Worm (Caenorhabditis elegans): ENCODE measurements around the gene C49F8.15.

C49F8.15 gene

ce11 chrX:13358573-13358972 is 3.8 kb downstream of the C49F8.15 start (continued):
- TF ChIP-seq hlh-4 (tag; optimal IDR thresholded peaks at IDR 0.05) (no peak), C34B4.2 (tag; optimal IDR thresholded peaks at IDR 0.05) (no peak), mab-9 (GFP tag; IDR thresholded peaks at IDR 0.05) (no peak), ztf-11 (tag; optimal IDR thresholded peaks at IDR 0.05) (no peak), mdl-1 (tag; optimal IDR thresholded peaks at IDR 0.05) (peak; percentile 72 to 98), unc-30 (tag; optimal IDR thresholded peaks at IDR 0.05) (no peak), nhr-28 (tag; optimal IDR thresholded peaks at IDR 0.05) (no peak), lin-39 (tag; optimal IDR thresholded peaks at IDR 0.05) (no peak), nhr-47 (tag; optimal IDR thresholded peaks at IDR 0.05) (peak; percentile 87), egl-27 (tag; optimal IDR thresholded peaks at IDR 0.05) (peak; percentile 86 to 93), xbp-1 (tag; optimal IDR thresholded peaks at IDR 0.05) (peak; percentile 69), rnt-1 (tag; optimal IDR thresholded peaks at IDR 0.05) (peak; percentile 68), irx-1 (tag; optimal IDR thresholded peaks at IDR 0.05) (peak; percentile 75), nhr-85 (tag) (peak; percentile 98), nhr-237 (tag; optimal IDR thresholded peaks at IDR 0.05) (peak; percentile 70), nhr-84 (tag; optimal IDR thresholded peaks at IDR 0.05) (no peak), sptf-1 (tag; optimal IDR thresholded peaks at IDR 0.05) (no peak), mef-2 (tag; optimal IDR thresholded peaks at IDR 0.05) (peak; percentile 58), lin-14 (GFP tag; optimal IDR thresholded peaks at IDR 0.05) (peak; percentile 97), snu-23 (GFP tag; optimal IDR thresholded peaks at IDR 0.05) (peak; percentile 93), ceh-8 (GFP tag; optimal IDR thresholded peaks at IDR 0.05) (no peak), vab-15 (tag; optimal IDR thresholded peaks at IDR 0.05) (no peak), aha-1 (tag; optimal IDR thresholded peaks at IDR 0.05) (peak; percentile 74), nhr-71 (tag; optimal IDR thresholded peaks at IDR 0.05) (peak; percentile 97), ceh-90 (tag; optimal IDR thresholded peaks at IDR 0.05) (no peak), unc-86 (tag; optimal IDR thresholded peaks at IDR 0.05) (peak; percentile 28), pqm-1 (tag; optimal IDR thresholded peaks at IDR 0.05) (no peak), fkh-8 (tag; optimal IDR thresholded peaks at IDR 0.05) (no peak), egl-13 (tag; optimal IDR thresholded peaks at IDR 0.05) (no peak), sup-37 (GFP tag; optimal IDR thresholded peaks at IDR 0.05) (peak; percentile 64), nhr-19 (GFP tag; conservative IDR thresholded peaks at IDR 0.05) (peak; percentile 97), ets-5 (GFP tag; IDR thresholded peaks at IDR 0.05) (no peak), C04F5.9 (tag; optimal IDR thresholded peaks at IDR 0.05) (peak; percentile 53), lin-13 (GFP tag; optimal IDR thresholded peaks at IDR 0.05) (peak; percentile 63), nhr-12 (tag; optimal IDR thresholded peaks at IDR 0.05) (no peak), hpl-2 (GFP tag; optimal IDR thresholded peaks at IDR 0.05) (no peak), elt-2 (tag; optimal IDR thresholded peaks at IDR 0.05) (peak; percentile 82), Y116A8C.19 (tag; optimal IDR thresholded peaks at IDR 0.05; ENCODE audit: borderline replicate concordance) (no peak), lir-3 (tag; optimal IDR thresholded peaks at IDR 0.05; ENCODE audit: poor library complexity) (peak; percentile 53), jun-1 (tag; optimal IDR thresholded peaks at IDR 0.05) (peak; percentile 84)

- TF ChIP-seq egl-27 (tag; optimal IDR thresholded peaks at IDR 0.05) = no peak
- TF ChIP-seq C16A3.4 (tag; optimal IDR thresholded peaks at IDR 0.05) = no peak
- TF ChIP-seq nhr-71 (tag; optimal IDR thresholded peaks at IDR 0.05) = peak; percentile 20
- TF ChIP-seq nhr-19 (GFP tag; conservative IDR thresholded peaks at IDR 0.05) = peak; percentile 33
- TF ChIP-seq snu-23 (GFP tag; optimal IDR thresholded peaks at IDR 0.05) = peak; percentile 33
- no peak for TF ChIP-seq snpc-4 (tag; optimal IDR thresholded peaks at IDR 0.05)
- no peak for TF ChIP-seq jun-1 (tag; optimal IDR thresholded peaks at IDR 0.05)
- TF ChIP-seq Y116A8C.19 (tag; optimal IDR thresholded peaks at IDR 0.05; ENCODE audit: borderline replicate concordance) = no peak
- no peak for TF ChIP-seq vab-15 (tag; optimal IDR thresholded peaks at IDR 0.05)
- TF ChIP-seq nhr-20 (tag; optimal IDR thresholded peaks at IDR 0.05) = peak; percentile 42
- no peak for TF ChIP-seq fkh-4 (tag; optimal IDR thresholded peaks at IDR 0.05; ENCODE audit: borderline replicate concordance)
- TF ChIP-seq dpl-1 (GFP tag; optimal IDR thresholded peaks at IDR 0.05) = no peak
- no peak for TF ChIP-seq egl-13 (tag; optimal IDR thresholded peaks at IDR 0.05)
- no peak for TF ChIP-seq aly-2 (tag; optimal IDR thresholded peaks at IDR 0.05)
- peak; percentile 84 for TF ChIP-seq blmp-1 (tag; optimal IDR thresholded peaks at IDR 0.05)
- TF ChIP-seq swsn-7 (tag; optimal IDR thresholded peaks at IDR 0.05) = no peak
- no peak for TF ChIP-seq sox-4 (tag; optimal IDR thresholded peaks at IDR 0.05)
- TF ChIP-seq nhr-85 (tag) = peak; percentile 56
- no peak for TF ChIP-seq hpl-2 (GFP tag; optimal IDR thresholded peaks at IDR 0.05)
- no peak for TF ChIP-seq unc-130 (tag; optimal IDR thresholded peaks at IDR 0.05)
Measured at ce11 chrX:13357673-13358072, 4.7 kb downstream of the C49F8.15 start.
